Fruit fly (Drosophila melanogaster): ENCODE data around the gene CG13454.

- TF ChIP-seq Dll (optimal IDR thresholded peaks at IDR 0.05) (no peak), psq (optimal IDR thresholded peaks at IDR 0.05) (no peak), EcR (GFP tag; optimal IDR thresholded peaks at IDR 0.05) (no peak)
Measured at dm6 chr3L:15535228-15535598, 18.4 kb upstream of the CG13454 start, which contains the start of gene CrebA.

All from whole organism.